Worm (Caenorhabditis elegans) whole organism, young adult: ENCODE data around the gene C50H2.7.

ENCODE experiments used
- F33H1.4 ChIP-seq: fragments of 200-800 bp; sonication (Bioruptor generic); IDR thresholded peaks from 2 replicates; pipeline ENCODE4 v1.3.6; 2022; ENCODE audit warnings: missing genetic modification reagents, missing genetic modification characterization, missing compliant biosample characterization
- F39B2.1 ChIP-seq: fragments of 200-800 bp; sonication (Bioruptor generic); IDR thresholded peaks from 2 replicates; pipeline ENCODE4 v1.3.6; 2022; ENCODE audit warnings: missing genetic modification reagents, missing genetic modification characterization, missing compliant biosample characterization
- T26A5.8 ChIP-seq: sonication (generic microtip); optimal IDR thresholded peaks from 2 replicates; lab custom pipeline; 2016; ENCODE audit warnings: missing genetic modification characterization, missing compliant biosample characterization
- die-1 ChIP-seq: sonication (generic microtip); optimal IDR thresholded peaks from 2 replicates; lab custom pipeline; 2016; ENCODE audit warnings: missing genotype, mild to moderate bottlenecking, missing genetic modification characterization, missing compliant biosample characterization
- dox-1 ChIP-seq: fragments of 200-800 bp; sonication (Bioruptor generic); IDR thresholded peaks from 2 replicates; pipeline ENCODE4 v1.3.6; 2022; ENCODE audit warnings: missing genetic modification reagents, missing genetic modification characterization, missing compliant biosample characterization
- dpl-1 ChIP-seq: fragments of 150-350 bp; optimal IDR thresholded peaks from 2 replicates; lab custom pipeline; 2014; ENCODE audit warnings: missing biosample characterization, missing genetic modification reagents, missing genetic modification characterization
- hsf-1 ChIP-seq: fragments of 200-800 bp; sonication (Bioruptor generic); IDR thresholded peaks from 2 replicates; pipeline ENCODE4 v1.3.6; 2022; ENCODE audit warnings: missing genetic modification reagents, missing genetic modification characterization, missing compliant biosample characterization
- pha-4 ChIP-seq: fragments of 150-350 bp; sonication (generic microtip); optimal IDR thresholded peaks from 2 replicates; lab custom pipeline; 2014; ENCODE audit warnings: missing biosample characterization, missing genetic modification reagents, missing genetic modification characterization
- snpc-4 ChIP-seq, 5 experiments: fragments of 150-350 bp in 1 of 5; sonication (generic microtip) in 4 of 5; optimal IDR thresholded peaks; 2 replicates each; lab custom pipeline; 2014 to 2018; ENCODE audit warnings: missing genetic modification characterization in 5 of 5, missing biosample characterization in 3 of 5, antibody characterized with exemption in 2 of 5, mild to moderate bottlenecking in 2 of 5, missing compliant biosample characterization in 2 of 5, missing genotype in 2 of 5, moderate library complexity in 2 of 5, missing genetic modification reagents in 1 of 5
- sptf-2 ChIP-seq: fragments of 200-800 bp; sonication (Bioruptor generic); optimal IDR thresholded peaks from 2 replicates; lab custom pipeline; 2018; ENCODE audit warnings: mild to moderate bottlenecking, missing genetic modification characterization, missing compliant biosample characterization
- ztf-25 ChIP-seq: fragments of 200-800 bp; sonication (Bioruptor generic); IDR thresholded peaks from 2 replicates; pipeline ENCODE4 v1.3.6; 2022; ENCODE audit warnings: missing genetic modification reagents, missing genetic modification characterization, missing compliant biosample characterization

DNA sequence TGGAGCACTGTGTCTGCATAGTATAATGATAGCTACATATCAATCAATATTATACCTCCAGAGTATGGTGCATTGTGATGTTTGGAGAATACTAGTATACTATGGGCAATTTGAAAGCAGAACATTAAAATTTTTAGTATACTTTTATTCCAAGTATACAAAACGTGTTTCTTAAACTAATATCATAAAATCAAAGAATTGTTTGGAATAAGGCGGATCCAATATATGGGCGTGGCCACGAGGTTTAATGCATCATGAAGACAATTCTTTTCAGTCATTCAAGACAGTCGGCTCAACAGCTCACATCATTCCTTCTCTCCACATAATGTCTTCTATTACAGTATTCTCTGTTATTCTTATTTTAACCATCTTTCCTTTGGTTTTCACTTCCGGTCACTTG lies 42.7 kb upstream of the C50H2.7 start, which contains the start of gene sdz-31:
- no peak for TF ChIP-seq snpc-4 (GFP tag; optimal IDR thresholded peaks at IDR 0.05; lab: Kevin White, UChicago)
- TF ChIP-seq snpc-4 (tag; optimal IDR thresholded peaks at IDR 0.05; lab: Kevin White, UChicago) = no peak
- no peak for TF ChIP-seq dpl-1 (GFP tag; lab: Kevin White, UChicago)
- no peak for TF ChIP-seq die-1 (tag; lab: Kevin White, UChicago)
- TF ChIP-seq F33H1.4 (GFP tag; lab: Robert Waterston, UW) = no peak
- no peak for TF ChIP-seq pha-4 (tag; lab: Kevin White, UChicago)
- TF ChIP-seq sptf-2 = no peak
- no peak for TF ChIP-seq F39B2.1 (GFP tag; lab: Robert Waterston, UW)
- TF ChIP-seq ztf-25 = no peak
- no peak for TF ChIP-seq hsf-1 (GFP tag; lab: Robert Waterston, UW)
- TF ChIP-seq dox-1 = no peak
- no peak for TF ChIP-seq T26A5.8 (tag; lab: Kevin White, UChicago)
